Fruit fly (Drosophila melanogaster) whole organism, embryonic: ENCODE results near the gene Targ3.

Experiments used
- Asciz ChIP-seq: fragments of 200-800 bp; sonication (Bioruptor generic); optimal IDR thresholded peaks from 2 replicates; lab custom pipeline; 2017; ENCODE audit warnings: missing biosample characterization, mild to moderate bottlenecking, missing genetic modification characterization, missing genetic modification reagents
- CG10209 ChIP-seq: fragments of 200-800 bp; sonication (Bioruptor generic); optimal IDR thresholded peaks from 3 replicates; lab custom pipeline; 2017; ENCODE audit warnings: missing biosample characterization, mild to moderate bottlenecking, missing genetic modification characterization, missing genetic modification reagents
- CG10543 ChIP-seq: fragments of 200-800 bp; sonication (Bioruptor generic); optimal IDR thresholded peaks from 3 replicates; lab custom pipeline; 2017; ENCODE audit warnings: missing biosample characterization, mild to moderate bottlenecking, missing genetic modification characterization, moderate library complexity
- CG12236 ChIP-seq: fragments of 200-800 bp; sonication (Bioruptor generic); optimal IDR thresholded peaks from 2 replicates; lab custom pipeline; 2016; ENCODE audit warnings: missing biosample characterization, missing genetic modification characterization
- CG13296 ChIP-seq: fragments of 200-800 bp; sonication (Bioruptor generic); optimal IDR thresholded peaks from 3 replicates; lab custom pipeline; 2018; ENCODE audit warnings: missing biosample characterization, mild to moderate bottlenecking, missing genetic modification characterization
- CG13624 ChIP-seq: fragments of 200-800 bp; sonication (Bioruptor generic); optimal IDR thresholded peaks from 2 replicates; lab custom pipeline; 2016; ENCODE audit warnings: missing biosample characterization, missing genetic modification characterization
- CG14050 ChIP-seq: fragments of 200-800 bp; sonication (Bioruptor generic); IDR thresholded peaks from 3 replicates; pipeline ENCODE4 v1.3.6; 2022; ENCODE audit warnings: missing biosample characterization, missing genetic modification characterization
- CG17802 ChIP-seq: fragments of 200-800 bp; sonication (Bioruptor generic); optimal IDR thresholded peaks from 2 replicates; lab custom pipeline; 2018; ENCODE audit warnings: missing biosample characterization, mild to moderate bottlenecking, missing genetic modification characterization, moderate library complexity
- CG17829 ChIP-seq: fragments of 200-800 bp; optimal IDR thresholded peaks from 2 replicates; lab custom pipeline; 2019; ENCODE audit warnings: missing biosample characterization, mild to moderate bottlenecking, missing genetic modification characterization, moderate library complexity
- CG18599 ChIP-seq: fragments of 200-800 bp; sonication (Bioruptor generic); optimal IDR thresholded peaks from 3 replicates; lab custom pipeline; 2017; ENCODE audit warnings: missing biosample characterization, missing genetic modification characterization, mild to moderate bottlenecking, moderate library complexity, missing genetic modification reagents
- CG18619 ChIP-seq: fragments of 200-800 bp; sonication (Bioruptor generic); optimal IDR thresholded peaks from 3 replicates; lab custom pipeline; 2017; ENCODE audit warnings: missing biosample characterization, mild to moderate bottlenecking, missing genetic modification characterization
- CG2889 ChIP-seq: fragments of 200-800 bp; sonication (Bioruptor generic); IDR thresholded peaks from 3 replicates; pipeline ENCODE4 v1.3.6; 2022; ENCODE audit warnings: missing biosample characterization, missing genetic modification characterization
- CG32767 ChIP-seq: fragments of 200-800 bp; sonication (Bioruptor generic); IDR thresholded peaks from 2 replicates; pipeline ENCODE4 v1.3.6; 2022; ENCODE audit warnings: missing biosample characterization, missing genetic modification characterization
- CG8359 ChIP-seq: fragments of 200-800 bp; sonication (Bioruptor generic); optimal IDR thresholded peaks from 2 replicates; lab custom pipeline; 2017; ENCODE audit warnings: missing biosample characterization, mild to moderate bottlenecking, missing genetic modification characterization, borderline replicate concordance
- CG8388 ChIP-seq: fragments of 200-800 bp; sonication (Bioruptor generic); optimal IDR thresholded peaks from 2 replicates; lab custom pipeline; 2019; ENCODE audit warnings: missing biosample characterization, mild to moderate bottlenecking, missing genetic modification characterization, moderate library complexity
- CG8924 ChIP-seq: fragments of 200-800 bp; optimal IDR thresholded peaks from 3 replicates; lab custom pipeline; 2019; ENCODE audit warnings: missing biosample characterization, mild to moderate bottlenecking, missing genetic modification characterization, moderate library complexity
- CG9437 ChIP-seq: fragments of 200-800 bp; sonication (Bioruptor generic); optimal IDR thresholded peaks from 2 replicates; lab custom pipeline; 2018; ENCODE audit warnings: missing biosample characterization, mild to moderate bottlenecking, missing genetic modification characterization
- Chrac-16 ChIP-seq: fragments of 200-800 bp; sonication (Bioruptor generic); optimal IDR thresholded peaks from 3 replicates; lab custom pipeline; 2016; ENCODE audit warnings: missing biosample characterization, missing genetic modification characterization
- CkIIα-i1 ChIP-seq: fragments of 200-800 bp; sonication (Bioruptor generic); IDR thresholded peaks from 2 replicates; pipeline ENCODE4 v1.3.6; 2022; ENCODE audit warnings: missing biosample characterization, missing genetic modification characterization
- Dp ChIP-seq: fragments of 200-800 bp; sonication (Bioruptor generic); optimal IDR thresholded peaks from 2 replicates; lab custom pipeline; 2018; ENCODE audit warnings: missing biosample characterization, mild to moderate bottlenecking, missing genetic modification characterization, moderate library complexity
- Fer1 ChIP-seq: fragments of 200-800 bp; sonication (Bioruptor generic); optimal IDR thresholded peaks from 2 replicates; lab custom pipeline; 2017; ENCODE audit warnings: missing biosample characterization, mild to moderate bottlenecking, missing genetic modification characterization
- Kr ChIP-seq: fragments of 200-800 bp; sonication (Bioruptor generic); optimal IDR thresholded peaks from 2 replicates; lab custom pipeline; 2017; ENCODE audit warnings: missing biosample characterization, mild to moderate bottlenecking, missing genetic modification characterization
- MTF-1 ChIP-seq: fragments of 200-800 bp; sonication (Bioruptor generic); optimal IDR thresholded peaks from 2 replicates; lab custom pipeline; 2018; ENCODE audit warnings: missing biosample characterization, mild to moderate bottlenecking, missing genetic modification characterization, borderline replicate concordance
- NC2β ChIP-seq: fragments of 200-800 bp; sonication (Bioruptor generic); optimal IDR thresholded peaks from 2 replicates; lab custom pipeline; 2016; ENCODE audit warnings: missing biosample characterization, missing genetic modification characterization
- NK7.1 ChIP-seq: fragments of 200-800 bp; sonication (Bioruptor generic); optimal IDR thresholded peaks from 3 replicates; lab custom pipeline; 2016; ENCODE audit warnings: missing biosample characterization, missing genetic modification characterization
- Neu2 ChIP-seq: fragments of 200-800 bp; sonication (Bioruptor generic); optimal IDR thresholded peaks from 3 replicates; lab custom pipeline; 2016; ENCODE audit warnings: missing biosample characterization, missing genetic modification characterization, borderline replicate concordance
- Nf-YB ChIP-seq: fragments of 200-800 bp; sonication (Bioruptor generic); optimal IDR thresholded peaks from 3 replicates; lab custom pipeline; 2019; ENCODE audit warnings: missing biosample characterization, mild to moderate bottlenecking, missing genetic modification characterization, moderate library complexity
- NfI ChIP-seq: fragments of 200-800 bp; sonication (Bioruptor generic); optimal IDR thresholded peaks from 3 replicates; lab custom pipeline; 2018; ENCODE audit warnings: missing biosample characterization, mild to moderate bottlenecking, missing genetic modification characterization, moderate library complexity
- Ravus ChIP-seq: fragments of 200-800 bp; sonication (Bioruptor generic); IDR thresholded peaks from 2 replicates; pipeline ENCODE4 v1.3.6; 2022; ENCODE audit warnings: missing biosample characterization, missing genetic modification characterization
- Tbp ChIP-seq: fragments of >200 bp; optimal IDR thresholded peaks from 2 replicates; lab custom pipeline; 2018; ENCODE audit warnings: missing biosample characterization, missing genetic modification characterization
- Trl ChIP-seq, 3 experiments: fragments of >200 bp in 2 of 3; fragments of 200-800 bp in 1 of 3; sonication (Bioruptor generic) in 1 of 3; optimal IDR thresholded peaks; 2 replicates in 1 of 3; 3 replicates in 2 of 3; lab custom pipeline; 2016 to 2017; ENCODE audit warnings: missing biosample characterization in 1 of 3, missing genetic modification characterization in 1 of 3
- Usf ChIP-seq: fragments of 200-800 bp; sonication (Bioruptor generic); optimal IDR thresholded peaks from 2 replicates; lab custom pipeline; 2017; ENCODE audit warnings: missing genotype, missing biosample characterization, missing genetic modification characterization
- YL-1 ChIP-seq: fragments of 200-800 bp; sonication (Bioruptor generic); optimal IDR thresholded peaks from 3 replicates; lab custom pipeline; 2017; ENCODE audit warnings: missing biosample characterization, mild to moderate bottlenecking, missing genetic modification characterization
- chif ChIP-seq, 2 experiments: fragments of 200-800 bp; sonication (Bioruptor generic); optimal IDR thresholded peaks; 3 replicates each; lab custom pipeline; 2016; ENCODE audit warnings: missing biosample characterization in 2 of 2, missing genetic modification characterization in 2 of 2
- exex ChIP-seq: fragments of 200-800 bp; sonication (Bioruptor generic); optimal IDR thresholded peaks from 4 replicates; lab custom pipeline; 2018; ENCODE audit warnings: missing biosample characterization, mild to moderate bottlenecking, missing genetic modification characterization, moderate library complexity
- fd102C ChIP-seq: fragments of 200-800 bp; sonication (Bioruptor generic); optimal IDR thresholded peaks from 2 replicates; lab custom pipeline; 2018; ENCODE audit warnings: missing biosample characterization, mild to moderate bottlenecking, missing genetic modification characterization, moderate library complexity
- grau ChIP-seq: fragments of 200-800 bp; optimal IDR thresholded peaks from 3 replicates; lab custom pipeline; 2019; ENCODE audit warnings: missing biosample characterization, mild to moderate bottlenecking, missing genetic modification characterization, moderate library complexity
- ham ChIP-seq: fragments of 200-800 bp; sonication (Bioruptor generic); IDR thresholded peaks from 2 replicates; pipeline ENCODE4 v1.3.6; 2022; ENCODE audit warnings: missing biosample characterization, missing genetic modification characterization
- onecut ChIP-seq: fragments of 200-800 bp; sonication (Bioruptor generic); IDR thresholded peaks from 2 replicates; pipeline ENCODE4 v1.3.6; 2022; ENCODE audit warnings: missing biosample characterization, missing genetic modification characterization
- org-1 ChIP-seq: fragments of 200-800 bp; sonication (Bioruptor generic); optimal IDR thresholded peaks from 2 replicates; lab custom pipeline; 2017; ENCODE audit warnings: missing biosample characterization, missing genetic modification characterization
- phol ChIP-seq: fragments of 200-800 bp; sonication (Bioruptor generic); optimal IDR thresholded peaks from 3 replicates; lab custom pipeline; 2018; ENCODE audit warnings: missing biosample characterization, mild to moderate bottlenecking, missing genetic modification characterization, moderate library complexity
- pita ChIP-seq: fragments of 200-800 bp; sonication (Bioruptor generic); optimal IDR thresholded peaks from 2 replicates; lab custom pipeline; 2017; ENCODE audit warnings: missing biosample characterization, mild to moderate bottlenecking, missing genetic modification characterization
- ranshi ChIP-seq: fragments of 200-800 bp; sonication (Bioruptor generic); IDR thresholded peaks from 2 replicates; pipeline ENCODE4 v1.3.6; 2022; ENCODE audit warnings: missing biosample characterization, missing genetic modification characterization
- repo ChIP-seq: fragments of 200-800 bp; sonication (Bioruptor generic); optimal IDR thresholded peaks from 2 replicates; lab custom pipeline; 2016; ENCODE audit warnings: missing biosample characterization, missing genetic modification characterization
- rib ChIP-seq: fragments of 200-800 bp; sonication (Bioruptor generic); IDR thresholded peaks from 2 replicates; pipeline ENCODE4 v1.3.6; 2022; ENCODE audit warnings: missing biosample characterization, missing genetic modification characterization
- scrt ChIP-seq: fragments of 200-800 bp; sonication (Bioruptor generic); optimal IDR thresholded peaks from 2 replicates; lab custom pipeline; 2018; ENCODE audit warnings: missing biosample characterization, mild to moderate bottlenecking, missing genetic modification characterization, moderate library complexity
- so ChIP-seq: fragments of 200-800 bp; sonication (Bioruptor generic); IDR thresholded peaks from 3 replicates; pipeline ENCODE4 v1.3.6; 2022; ENCODE audit warnings: missing biosample characterization, missing genetic modification characterization
- tap ChIP-seq: fragments of 200-800 bp; optimal IDR thresholded peaks from 3 replicates; lab custom pipeline; 2019; ENCODE audit warnings: missing biosample characterization, mild to moderate bottlenecking, missing genetic modification characterization, moderate library complexity

Gene Targ3

dm6 chr3L:21172527-21173253 lies 23.9 kb upstream of the Targ3 start, which contains the start of the genes chb and AsnS (continued):
- TF ChIP-seq phol (tag; lab: Kevin White, UChicago): peak; percentile 91
- peak; percentile 66 for TF ChIP-seq MTF-1
- peak; percentile 78 for TF ChIP-seq org-1 (GFP tag; lab: Kevin White, UChicago)
- TF ChIP-seq ham (GFP tag; lab: Robert Waterston, UW): peak; percentile 39; the same call in 1 of the 2 replicates
- TF ChIP-seq CG13296 (GFP tag; lab: Kevin White, UChicago): peak; percentile 76
- TF ChIP-seq Neu2: no peak
- peak; percentile 85 for TF ChIP-seq CG18619 (GFP tag; lab: Kevin White, UChicago)
- peak; percentile 5 to 51 for TF ChIP-seq Trl (optimal IDR thresholded peaks at IDR 0.05; lab: Kevin White, UChicago)
- TF ChIP-seq Trl (GFP tag; optimal IDR thresholded peaks at IDR 0.05; lab: Kevin White, UChicago): peak; percentile 72
- TF ChIP-seq grau (tag; lab: Kevin White, UChicago): peak; percentile 94
- peak; percentile 92 for TF ChIP-seq ranshi (GFP tag; lab: Robert Waterston, UW)
- peak; percentile 90 for TF ChIP-seq NfI (GFP tag; lab: Kevin White, UChicago)
- peak; percentile 87 for TF ChIP-seq CG18599
- TF ChIP-seq Usf (GFP tag; lab: Kevin White, UChicago): peak; percentile 58
- peak; percentile 80 for TF ChIP-seq CG32767
- peak; percentile 91 for TF ChIP-seq Asciz (GFP tag; lab: Kevin White, UChicago)
- peak; percentile 76 for TF ChIP-seq Nf-YB (GFP tag; lab: Kevin White, UChicago)
- peak; percentile 64 for TF ChIP-seq CG8359 (GFP tag; lab: Kevin White, UChicago)
- peak; percentile 55 for TF ChIP-seq CG12236 (GFP tag; lab: Kevin White, UChicago)
- peak; percentile 56 for TF ChIP-seq NK7.1
- TF ChIP-seq repo (GFP tag; lab: Kevin White, UChicago): peak; percentile 59
- peak; percentile 28 for TF ChIP-seq NC2β (GFP tag; lab: Kevin White, UChicago)
- no peak for TF ChIP-seq Kr
- peak; percentile 44; the same call in 1 of the 2 replicates for TF ChIP-seq CkIIα-i1
- peak; percentile 80 for TF ChIP-seq Chrac-16
- TF ChIP-seq Fer1: peak; percentile 89
- TF ChIP-seq pita (GFP tag; lab: Kevin White, UChicago): no peak
- no peak for TF ChIP-seq fd102C (GFP tag; lab: Kevin White, UChicago)
- peak; percentile 67 for TF ChIP-seq exex (tag; lab: Kevin White, UChicago)
- peak; percentile 87 for TF ChIP-seq Ravus
- peak; percentile 88 for TF ChIP-seq CG10209 (GFP tag; lab: Kevin White, UChicago)
- peak; percentile 88 for TF ChIP-seq rib (GFP tag; lab: Robert Waterston, UW)
- peak; percentile 19 for TF ChIP-seq CG10543 (GFP tag; lab: Kevin White, UChicago)
- TF ChIP-seq Tbp: no peak
- TF ChIP-seq Dp (GFP tag; lab: Kevin White, UChicago): no peak
- peak; percentile 87 for TF ChIP-seq so (GFP tag; lab: Robert Waterston, UW)
- peak; percentile 94 for TF ChIP-seq CG8924 (tag; lab: Kevin White, UChicago)
- TF ChIP-seq CG17829 (tag; lab: Kevin White, UChicago): peak; percentile 81
- peak; percentile 81 for TF ChIP-seq CG14050 (GFP tag; lab: Robert Waterston, UW)
- peak; percentile 90 for TF ChIP-seq CG8388 (GFP tag; lab: Kevin White, UChicago)
- peak; percentile 62 for TF ChIP-seq CG17802
- peak; percentile 64 to 72 for TF ChIP-seq chif (GFP tag; optimal IDR thresholded peaks at IDR 0.05; lab: Kevin White, UChicago)
- peak; percentile 79 for TF ChIP-seq CG13624 (GFP tag; lab: Kevin White, UChicago)
- TF ChIP-seq CG2889 (GFP tag; lab: Robert Waterston, UW): peak; percentile 88
- TF ChIP-seq YL-1: no peak
- peak; percentile 82 for TF ChIP-seq CG9437
- peak; percentile 80 for TF ChIP-seq onecut
- TF ChIP-seq scrt (GFP tag; lab: Kevin White, UChicago): no peak
- peak; percentile 94 for TF ChIP-seq tap (tag; lab: Kevin White, UChicago)
